Worm (Caenorhabditis elegans) whole organism, early embryonic: ENCODE data around the gene hst-3.2.

Experiments used
- F13C5.2 ChIP-seq: sonication (generic microtip); optimal IDR thresholded peaks from 2 replicates; lab custom pipeline; 2017; ENCODE audit warnings: mild to moderate bottlenecking, missing genetic modification characterization, inconsistent platforms, missing compliant biosample characterization
- ama-1 ChIP-seq: fragments of 150-350 bp; optimal IDR thresholded peaks from 2 replicates; lab custom pipeline; 2014
- flt-1 ChIP-seq: fragments of 200-800 bp; sonication (Bioruptor generic); IDR thresholded peaks from 2 replicates; pipeline ENCODE4 v1.3.6; 2022; ENCODE audit warnings: missing genetic modification characterization, missing compliant biosample characterization
- hmbx-1 ChIP-seq: sonication (generic microtip); optimal IDR thresholded peaks from 2 replicates; lab custom pipeline; 2016; ENCODE audit warnings: mild to moderate bottlenecking, missing genetic modification characterization, missing compliant biosample characterization
- hnd-1 ChIP-seq: sonication (generic microtip); optimal IDR thresholded peaks from 2 replicates; lab custom pipeline; 2016; ENCODE audit warnings: missing genetic modification characterization, missing compliant biosample characterization
- tbx-11 ChIP-seq: fragments of 200-800 bp; sonication (Bioruptor generic); IDR thresholded peaks from 2 replicates; pipeline ENCODE4 v1.3.6; 2022; ENCODE audit warnings: missing genetic modification characterization, missing compliant biosample characterization
- tbx-37 ChIP-seq: fragments of 200-800 bp; sonication (Bioruptor generic); conservative IDR thresholded peaks from 2 replicates; pipeline ENCODE4 v1.3.6; 2022; ENCODE audit warnings: missing genetic modification reagents, missing genetic modification characterization, missing compliant biosample characterization
- tra-4 ChIP-seq: sonication (generic microtip); optimal IDR thresholded peaks from 2 replicates; lab custom pipeline; 2017; ENCODE audit warnings: missing genetic modification characterization, missing compliant biosample characterization

DNA sequence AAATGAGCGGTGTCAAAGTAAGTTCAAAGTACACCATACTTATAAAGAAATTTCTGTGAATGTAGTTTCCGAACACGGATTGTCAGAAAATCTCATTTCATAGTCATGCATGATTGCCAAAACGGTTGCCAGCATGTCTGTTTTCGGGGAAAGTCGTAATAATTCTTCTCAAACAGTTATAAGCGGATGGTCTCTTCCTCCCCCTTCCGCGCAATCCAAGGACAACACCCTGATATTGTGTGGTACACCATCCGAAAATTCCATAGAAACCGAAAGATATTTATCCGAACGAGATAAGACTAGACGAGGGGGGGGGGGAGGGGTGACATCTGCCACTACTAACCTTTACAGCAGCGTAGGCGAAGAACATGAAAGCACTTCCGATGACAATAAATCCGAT lies 49.2 kb downstream of the hst-3.2 start:
- TF ChIP-seq ama-1 (lab: Kevin White, UChicago), result no peak
- no peak for TF ChIP-seq hmbx-1
- no peak for TF ChIP-seq flt-1 (GFP tag; lab: Robert Waterston, UW)
- TF ChIP-seq tbx-37 (GFP tag; lab: Robert Waterston, UW), result no peak
- no peak for TF ChIP-seq F13C5.2 (tag; lab: Kevin White, UChicago)
- TF ChIP-seq hnd-1 (tag; lab: Kevin White, UChicago), result no peak
- TF ChIP-seq tra-4 (tag; lab: Kevin White, UChicago), result no peak
- no peak for TF ChIP-seq tbx-11 (GFP tag; lab: Robert Waterston, UW)
